Worm (Caenorhabditis elegans) whole organism, L2 larva: Measurements from ENCODE around the gene nep-11.

Experiments used
- fos-1 ChIP-seq: fragments of 150-350 bp; optimal IDR thresholded peaks from 2 replicates; lab custom pipeline; 2014; ENCODE audit warnings: missing biosample characterization, missing genetic modification characterization
- lin-13 ChIP-seq: fragments of 150-350 bp; optimal IDR thresholded peaks from 2 replicates; lab custom pipeline; 2014; ENCODE audit warnings: missing biosample characterization, missing genetic modification reagents, missing genetic modification characterization

DNA sequence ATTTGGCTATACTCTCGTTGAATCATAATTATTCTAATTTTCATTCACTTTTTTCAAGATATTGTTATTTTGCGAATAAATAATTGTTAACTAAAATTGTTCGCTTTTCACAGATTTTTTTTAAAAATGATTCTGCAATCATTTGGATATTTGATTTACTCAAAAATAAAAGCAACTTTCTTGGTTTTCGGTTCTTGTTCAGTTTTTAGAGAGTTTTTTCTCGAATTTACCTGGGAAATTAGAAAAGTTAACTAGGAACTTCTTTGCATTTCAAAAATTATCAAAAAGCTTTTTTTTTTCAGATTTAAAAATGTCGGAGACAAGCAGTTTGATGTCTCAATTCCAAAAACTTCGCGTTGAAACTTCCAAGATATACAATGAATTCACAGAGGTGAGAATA lies 21.3 kb upstream of the nep-11 start, which contains the start of the genes C16C8.20 and gldi-6:
- no peak for TF ChIP-seq fos-1
- TF ChIP-seq lin-13: no peak
